Worm (Caenorhabditis elegans) whole organism, L3 larva: Measurements from ENCODE around the gene mob-2.

Source experiments
- R02D3.7 ChIP-seq: fragments of 150-350 bp; optimal IDR thresholded peaks from 2 replicates; lab custom pipeline; 2014; ENCODE audit warnings: missing biosample characterization, missing genetic modification characterization
- ceh-9 ChIP-seq: sonication (generic microtip); optimal IDR thresholded peaks from 2 replicates; lab custom pipeline; 2018; ENCODE audit warnings: missing biosample characterization, missing genetic modification characterization
- lin-15B ChIP-seq: fragments of 150-350 bp; optimal IDR thresholded peaks from 2 replicates; lab custom pipeline; 2014; ENCODE audit warnings: missing biosample characterization, missing genetic modification characterization
- nhr-237 ChIP-seq: fragments of 150-350 bp; optimal IDR thresholded peaks from 2 replicates; lab custom pipeline; 2014; ENCODE audit warnings: missing biosample characterization, missing genetic modification characterization
- pha-4 ChIP-seq: fragments of 150-350 bp; optimal IDR thresholded peaks from 2 replicates; lab custom pipeline; 2014; ENCODE audit warnings: missing biosample characterization, missing genetic modification reagents, missing genetic modification characterization
- unc-39 ChIP-seq: sonication (generic microtip); optimal IDR thresholded peaks from 4 replicates; lab custom pipeline; 2017; ENCODE audit warnings: missing biosample characterization, missing genetic modification characterization
- ztf-11 ChIP-seq: fragments of 150-350 bp; optimal IDR thresholded peaks from 2 replicates; lab custom pipeline; 2014; ENCODE audit warnings: missing biosample characterization, missing genetic modification characterization

- TF ChIP-seq nhr-237 (tag; lab: Kevin White, UChicago) (no peak), R02D3.7 (tag; lab: Kevin White, UChicago) (no peak), ceh-9 (tag; lab: Kevin White, UChicago) (no peak), lin-15B (tag; lab: Kevin White, UChicago) (no peak), unc-39 (tag; lab: Kevin White, UChicago) (no peak), pha-4 (tag; lab: Kevin White, UChicago) (no peak), ztf-11 (tag; lab: Kevin White, UChicago) (no peak)
Observed at ce11 chrX:13102838-13103237, 67.0 kb downstream of the mob-2 start.
